Fruit fly (Drosophila melanogaster) whole organism, embryonic: ENCODE data around the gene orb.
A peak's percentile ranks its signal among the peaks of the same experiment; 100 is the strongest.

Experiments
- ATbp ChIP-seq: fragments of 200-800 bp; sonication (Bioruptor generic); optimal IDR thresholded peaks from 2 replicates; lab custom pipeline; 2017; ENCODE audit warnings: missing biosample characterization, mild to moderate bottlenecking, missing genetic modification characterization, missing genetic modification reagents
- CG10431 ChIP-seq: fragments of 200-800 bp; sonication (Bioruptor generic); optimal IDR thresholded peaks from 3 replicates; lab custom pipeline; 2018; ENCODE audit warnings: missing biosample characterization, mild to moderate bottlenecking, missing genetic modification characterization
- CG11093 ChIP-seq: fragments of 200-800 bp; sonication (Bioruptor generic); IDR thresholded peaks from 3 replicates; pipeline ENCODE4 v1.3.6; 2022; ENCODE audit warnings: missing biosample characterization, missing genetic modification characterization
- CG11504 ChIP-seq: fragments of 200-800 bp; sonication (Bioruptor generic); optimal IDR thresholded peaks from 3 replicates; lab custom pipeline; 2019; ENCODE audit warnings: missing biosample characterization, mild to moderate bottlenecking, missing genetic modification characterization, moderate library complexity
- CG12769 ChIP-seq: fragments of 200-800 bp; sonication (Bioruptor generic); optimal IDR thresholded peaks from 2 replicates; lab custom pipeline; 2019; ENCODE audit warnings: missing biosample characterization, mild to moderate bottlenecking, missing genetic modification characterization, moderate library complexity
- CG13296 ChIP-seq: fragments of 200-800 bp; sonication (Bioruptor generic); optimal IDR thresholded peaks from 3 replicates; lab custom pipeline; 2018; ENCODE audit warnings: missing biosample characterization, mild to moderate bottlenecking, missing genetic modification characterization
- CG15479 ChIP-seq: fragments of 200-800 bp; sonication (Bioruptor generic); optimal IDR thresholded peaks from 3 replicates; lab custom pipeline; 2019; ENCODE audit warnings: missing biosample characterization, mild to moderate bottlenecking, missing genetic modification characterization, moderate library complexity
- CG17612 ChIP-seq: fragments of 200-800 bp; sonication (Bioruptor generic); IDR thresholded peaks from 2 replicates; pipeline ENCODE4 v1.3.6; 2022; ENCODE audit warnings: missing biosample characterization, missing genetic modification characterization
- CG18262 ChIP-seq: fragments of 200-800 bp; optimal IDR thresholded peaks from 3 replicates; lab custom pipeline; 2019; ENCODE audit warnings: missing biosample characterization, mild to moderate bottlenecking, missing genetic modification characterization, moderate library complexity
- CG2875 ChIP-seq: fragments of 200-800 bp; sonication (Bioruptor generic); optimal IDR thresholded peaks from 2 replicates; lab custom pipeline; 2017; ENCODE audit warnings: missing biosample characterization, mild to moderate bottlenecking, missing genetic modification characterization, missing genetic modification reagents
- CG34224 ChIP-seq: fragments of 200-800 bp; sonication (Bioruptor generic); IDR thresholded peaks from 3 replicates; pipeline ENCODE4 v1.3.6; 2022; ENCODE audit warnings: missing biosample characterization, missing genetic modification characterization; ENCODE audit not compliant: partially characterized antibody
- CG4617 ChIP-seq: fragments of 200-800 bp; sonication (Bioruptor generic); optimal IDR thresholded peaks from 3 replicates; lab custom pipeline; 2016; ENCODE audit warnings: missing biosample characterization, missing genetic modification characterization, borderline replicate concordance
- CG7987 ChIP-seq: fragments of 200-800 bp; sonication (Bioruptor generic); optimal IDR thresholded peaks from 2 replicates; lab custom pipeline; 2018; ENCODE audit warnings: missing biosample characterization, mild to moderate bottlenecking, missing genetic modification characterization, moderate library complexity
- CG8388 ChIP-seq: fragments of 200-800 bp; sonication (Bioruptor generic); optimal IDR thresholded peaks from 2 replicates; lab custom pipeline; 2019; ENCODE audit warnings: missing biosample characterization, mild to moderate bottlenecking, missing genetic modification characterization, moderate library complexity
- CkIIα-i1 ChIP-seq: fragments of 200-800 bp; sonication (Bioruptor generic); IDR thresholded peaks from 2 replicates; pipeline ENCODE4 v1.3.6; 2022; ENCODE audit warnings: missing biosample characterization, missing genetic modification characterization
- D19A ChIP-seq: fragments of 200-800 bp; optimal IDR thresholded peaks from 3 replicates; lab custom pipeline; 2019; ENCODE audit warnings: missing biosample characterization, mild to moderate bottlenecking, missing genetic modification characterization, moderate library complexity
- Dip2 ChIP-seq: fragments of 200-800 bp; sonication (Bioruptor generic); IDR thresholded peaks from 2 replicates; pipeline ENCODE4 v1.3.6; 2022; ENCODE audit warnings: missing biosample characterization, missing genetic modification characterization
- Dip3 ChIP-seq: fragments of 200-800 bp; sonication (Bioruptor generic); optimal IDR thresholded peaks from 3 replicates; lab custom pipeline; 2016; ENCODE audit warnings: missing biosample characterization, missing genetic modification characterization
- Doc2 ChIP-seq: fragments of 200-800 bp; sonication (Bioruptor generic); IDR thresholded peaks from 2 replicates; pipeline ENCODE4 v1.3.6; 2022; ENCODE audit warnings: missing biosample characterization, missing genetic modification characterization
- E2f1 ChIP-seq: fragments of 200-800 bp; sonication (Bioruptor generic); IDR thresholded peaks from 2 replicates; pipeline ENCODE4 v1.3.6; 2022; ENCODE audit warnings: missing biosample characterization, missing genetic modification characterization
- Ets65A ChIP-seq: fragments of 200-800 bp; sonication (Bioruptor generic); peaks from one replicate; lab custom pipeline; 2016; ENCODE audit warnings: missing biosample characterization, missing genetic modification characterization
- GATAe ChIP-seq: fragments of 200-800 bp; sonication (Bioruptor generic); conservative IDR thresholded peaks from 2 replicates; pipeline ENCODE4 v1.3.6; 2022; ENCODE audit warnings: missing biosample characterization, missing genetic modification characterization
- H15 ChIP-seq: fragments of 200-800 bp; sonication (Bioruptor generic); IDR thresholded peaks from 3 replicates; pipeline ENCODE4 v1.3.6; 2022; ENCODE audit warnings: missing biosample characterization, missing genetic modification characterization
- HmgZ ChIP-seq: fragments of 200-800 bp; sonication (Bioruptor generic); optimal IDR thresholded peaks from 2 replicates; lab custom pipeline; 2018; ENCODE audit warnings: missing biosample characterization, mild to moderate bottlenecking, missing genetic modification characterization
- Ssrp ChIP-seq: fragments of 200-800 bp; sonication (Bioruptor generic); optimal IDR thresholded peaks from 2 replicates; lab custom pipeline; 2018; ENCODE audit warnings: missing biosample characterization, mild to moderate bottlenecking, missing genetic modification characterization, moderate library complexity
- TFAM ChIP-seq: fragments of 200-800 bp; sonication (Bioruptor generic); optimal IDR thresholded peaks from 2 replicates; lab custom pipeline; 2017; ENCODE audit warnings: missing biosample characterization, missing genetic modification characterization, inconsistent platforms
- ac ChIP-seq: fragments of 200-800 bp; sonication (Bioruptor generic); optimal IDR thresholded peaks from 3 replicates; lab custom pipeline; 2017; ENCODE audit warnings: missing biosample characterization, mild to moderate bottlenecking, missing genetic modification characterization
- bowl ChIP-seq: fragments of 200-800 bp; sonication (Bioruptor generic); IDR thresholded peaks from 2 replicates; pipeline ENCODE4 v1.3.6; 2022; ENCODE audit warnings: missing biosample characterization, missing genetic modification characterization
- chinmo ChIP-seq: fragments of 200-800 bp; sonication (Bioruptor generic); IDR thresholded peaks from 4 replicates; pipeline ENCODE4 v1.3.6; 2022; ENCODE audit warnings: missing biosample characterization, missing genetic modification characterization; ENCODE audit not compliant: partially characterized antibody
- ci ChIP-seq: fragments of 200-800 bp; sonication (Bioruptor generic); IDR thresholded peaks from 3 replicates; pipeline ENCODE4 v1.3.6; 2022; ENCODE audit warnings: missing biosample characterization, missing genetic modification characterization
- danr ChIP-seq: fragments of 200-800 bp; sonication (Bioruptor generic); IDR thresholded peaks from 2 replicates; pipeline ENCODE4 v1.3.6; 2022; ENCODE audit warnings: missing biosample characterization, missing genetic modification characterization
- dmrt99B ChIP-seq: fragments of 200-800 bp; sonication (Bioruptor generic); optimal IDR thresholded peaks from 2 replicates; lab custom pipeline; 2018; ENCODE audit warnings: missing biosample characterization, mild to moderate bottlenecking, missing genetic modification characterization, moderate library complexity
- fd64A ChIP-seq: fragments of 200-800 bp; sonication (Bioruptor generic); optimal IDR thresholded peaks from 3 replicates; lab custom pipeline; 2018; ENCODE audit warnings: missing biosample characterization, mild to moderate bottlenecking, missing genetic modification characterization
- gce ChIP-seq: fragments of 200-800 bp; sonication (Bioruptor generic); IDR thresholded peaks from 3 replicates; pipeline ENCODE4 v1.3.6; 2022; ENCODE audit warnings: missing biosample characterization, missing genetic modification characterization
- gfzf ChIP-seq: fragments of 200-800 bp; sonication (Bioruptor generic); optimal IDR thresholded peaks from 2 replicates; lab custom pipeline; 2016; ENCODE audit warnings: missing biosample characterization, mild to moderate bottlenecking, missing genetic modification characterization, moderate library complexity
- gro ChIP-seq: fragments of 200-800 bp; sonication (Bioruptor generic); optimal IDR thresholded peaks from 2 replicates; lab custom pipeline; 2016; ENCODE audit warnings: missing biosample characterization, missing genetic modification characterization
- kni ChIP-seq: fragments of 200-800 bp; sonication (Bioruptor generic); optimal IDR thresholded peaks from 3 replicates; lab custom pipeline; 2017; ENCODE audit warnings: mild to moderate bottlenecking, missing biosample characterization, missing genetic modification reagents, missing genetic modification characterization
- lilli ChIP-seq: fragments of 200-800 bp; sonication (Bioruptor generic); optimal IDR thresholded peaks from 3 replicates; lab custom pipeline; 2016; ENCODE audit warnings: missing biosample characterization, missing genetic modification characterization
- lmd ChIP-seq: fragments of 200-800 bp; sonication (Bioruptor generic); IDR thresholded peaks from 2 replicates; pipeline ENCODE4 v1.3.6; 2022; ENCODE audit warnings: missing biosample characterization, missing genetic modification characterization
- nom ChIP-seq: fragments of 200-800 bp; sonication (Bioruptor generic); optimal IDR thresholded peaks from 2 replicates; lab custom pipeline; 2017; ENCODE audit warnings: missing biosample characterization, missing genetic modification characterization, mild to moderate bottlenecking, moderate library complexity, missing genetic modification reagents
- pros ChIP-seq: fragments of 200-800 bp; sonication (Bioruptor generic); optimal IDR thresholded peaks from 3 replicates; lab custom pipeline; 2019; ENCODE audit warnings: missing biosample characterization, mild to moderate bottlenecking, missing genetic modification characterization, moderate library complexity
- schlank ChIP-seq: fragments of 200-800 bp; sonication (Bioruptor generic); optimal IDR thresholded peaks from 2 replicates; lab custom pipeline; 2018; ENCODE audit warnings: missing biosample characterization, mild to moderate bottlenecking, missing genetic modification characterization
- stwl ChIP-seq: fragments of 200-800 bp; sonication (Bioruptor generic); optimal IDR thresholded peaks from 3 replicates; lab custom pipeline; 2018; ENCODE audit warnings: missing biosample characterization, mild to moderate bottlenecking, missing genetic modification characterization, moderate library complexity
- trh ChIP-seq: fragments of 200-800 bp; sonication (Bioruptor generic); optimal IDR thresholded peaks from 2 replicates; lab custom pipeline; 2016; ENCODE audit warnings: missing biosample characterization, missing genetic modification characterization
- twi ChIP-seq: fragments of 200-800 bp; optimal IDR thresholded peaks from 2 replicates; lab custom pipeline; 2019; ENCODE audit warnings: missing biosample characterization, mild to moderate bottlenecking, missing genetic modification characterization, moderate library complexity
- unpg ChIP-seq: fragments of 200-800 bp; sonication (Bioruptor generic); optimal IDR thresholded peaks from 3 replicates; lab custom pipeline; 2018; ENCODE audit warnings: missing biosample characterization, mild to moderate bottlenecking, missing genetic modification characterization, moderate library complexity
- wor ChIP-seq: fragments of 200-800 bp; sonication (Bioruptor generic); IDR thresholded peaks from 2 replicates; pipeline ENCODE4 v1.3.6; 2022; ENCODE audit warnings: missing biosample characterization, missing genetic modification characterization
- zen2 ChIP-seq: fragments of 200-800 bp; sonication (Bioruptor generic); IDR thresholded peaks from 3 replicates; pipeline ENCODE4 v1.3.6; 2022; ENCODE audit warnings: missing biosample characterization, missing genetic modification characterization; ENCODE audit not compliant: partially characterized antibody
- zf30C ChIP-seq: fragments of 200-800 bp; sonication (Bioruptor generic); optimal IDR thresholded peaks from 3 replicates; lab custom pipeline; 2018; ENCODE audit warnings: missing biosample characterization, mild to moderate bottlenecking, missing genetic modification characterization
- zfh2 ChIP-seq: fragments of 200-800 bp; sonication (Bioruptor generic); optimal IDR thresholded peaks from 2 replicates; lab custom pipeline; 2016; ENCODE audit warnings: missing biosample characterization, missing genetic modification characterization

The orb gene

dm6 chr3R:23251256-23251655, 29.4 kb downstream of the orb start, which contains the start of the genes Rad60 and EloA (continued):
- TF ChIP-seq HmgZ (peak; percentile 91), ac (GFP tag; lab: Kevin White, UChicago) (no peak), gce (no peak), D19A (peak; percentile 54), zf30C (no peak), danr (GFP tag; lab: Robert Waterston, UW) (no peak; the same call in 1 of the 2 replicates), lilli (GFP tag; lab: Kevin White, UChicago) (peak; percentile 92), CG2875 (GFP tag; lab: Kevin White, UChicago) (peak; percentile 52), E2f1 (GFP tag; lab: Robert Waterston, UW) (peak; percentile 49; the same call in 1 of the 2 replicates), schlank (peak; percentile 44), zfh2 (GFP tag; lab: Kevin White, UChicago) (peak; percentile 85), twi (tag; lab: Kevin White, UChicago) (peak; percentile 55), kni (GFP tag; lab: Kevin White, UChicago) (peak; percentile 24), H15 (GFP tag; lab: Robert Waterston, UW) (peak; percentile 33; the same call in 1 of the 3 replicates), CG17612 (no peak), unpg (GFP tag; lab: Kevin White, UChicago) (peak; percentile 75), ATbp (peak; percentile 18), GATAe (no peak), ci (peak; percentile 73), TFAM (GFP tag; lab: Kevin White, UChicago) (no peak), gfzf (peak; percentile 31), pros (GFP tag; lab: Kevin White, UChicago) (no peak), zen2 (GFP tag; lab: Robert Waterston, UW) (peak; percentile 54; the same call in 1 of the 3 replicates), CG10431 (peak; percentile 50), stwl (peak; percentile 99), CG18262 (tag; lab: Kevin White, UChicago) (peak; percentile 57), CG4617 (GFP tag; lab: Kevin White, UChicago) (peak; percentile 95), Ssrp (tag; lab: Kevin White, UChicago) (peak; percentile 24), Doc2 (GFP tag; lab: Robert Waterston, UW) (no peak), CG11093 (GFP tag; lab: Robert Waterston, UW) (0 out of 3 replicates have a peak, but pooled peaks have one; percentile 14), CG7987 (GFP tag; lab: Kevin White, UChicago) (peak; percentile 16), trh (GFP tag; lab: Kevin White, UChicago) (peak; percentile 2), CG34224 (GFP tag; lab: Robert Waterston, UW) (peak; percentile 64), CG11504 (tag; lab: Kevin White, UChicago) (no peak), CkIIα-i1 (GFP tag; lab: Robert Waterston, UW) (no peak), nom (GFP tag; lab: Kevin White, UChicago) (peak; percentile 10), Ets65A (GFP tag; lab: Kevin White, UChicago) (peak; percentile 93), lmd (peak; percentile 55; the same call in 1 of the 2 replicates), Dip3 (GFP tag; lab: Kevin White, UChicago) (peak; percentile 85), bowl (GFP tag; lab: Robert Waterston, UW) (no peak), chinmo (GFP tag; lab: Robert Waterston, UW) (no peak), CG13296 (GFP tag; lab: Kevin White, UChicago) (peak; percentile 58), CG15479 (GFP tag; lab: Kevin White, UChicago) (no peak), Dip2 (GFP tag; lab: Robert Waterston, UW) (no peak), dmrt99B (tag; lab: Kevin White, UChicago) (no peak), fd64A (GFP tag; lab: Kevin White, UChicago) (peak; percentile 28), gro (peak; percentile 84), CG8388 (GFP tag; lab: Kevin White, UChicago) (peak; percentile 75), CG12769 (tag; lab: Kevin White, UChicago) (peak; percentile 80), wor (GFP tag; lab: Robert Waterston, UW) (no peak)
